Worm (Caenorhabditis elegans): ENCODE data around the gene C17B7.5.

ce11 chrV:3362475-3362874, 29.0 kb downstream of the C17B7.5 start, which contains the start of gene C04E12.4:
- TF ChIP-seq ztf-11 (tag; optimal IDR thresholded peaks at IDR 0.05), result no peak
- TF ChIP-seq tlp-1 (tag; optimal IDR thresholded peaks at IDR 0.05), result no peak
- TF ChIP-seq nhr-11 (tag; optimal IDR thresholded peaks at IDR 0.05), result no peak
- no peak for TF ChIP-seq nhr-77 (tag; optimal IDR thresholded peaks at IDR 0.05)
- TF ChIP-seq jun-1 (tag; optimal IDR thresholded peaks at IDR 0.05), result no peak
- TF ChIP-seq aly-2 (tag; optimal IDR thresholded peaks at IDR 0.05), result no peak
- no peak for TF ChIP-seq ama-1 (optimal IDR thresholded peaks at IDR 0.05)
- no peak for TF ChIP-seq zag-1 (tag; optimal IDR thresholded peaks at IDR 0.05)
- no peak for TF ChIP-seq nhr-237 (tag; optimal IDR thresholded peaks at IDR 0.05)
- TF ChIP-seq xbp-1 (tag; optimal IDR thresholded peaks at IDR 0.05), result no peak
- TF ChIP-seq skn-1 (tag; optimal IDR thresholded peaks at IDR 0.05), result no peak
